Worm (Caenorhabditis elegans): ENCODE measurements around the gene sri-63.

Gene sri-63

ce11 chrII:3313442-3313841, 26.3 kb downstream of the sri-63 start, which contains the start of gene F39E9.6:
Gene F39E9.6, minus strand, starts transcription at chrII:3313542.
- TF ChIP-seq nhr-77 (tag; optimal IDR thresholded peaks at IDR 0.05), result no peak
- TF ChIP-seq F10B5.3 (tag; optimal IDR thresholded peaks at IDR 0.05), result no peak
- TF ChIP-seq skn-1 (tag; optimal IDR thresholded peaks at IDR 0.05), result no peak
- no peak for TF ChIP-seq lin-15B (tag; optimal IDR thresholded peaks at IDR 0.05)
- no peak for TF ChIP-seq arid-1 (GFP tag; conservative IDR thresholded peaks at IDR 0.05)
- TF ChIP-seq zfp-2 (tag; optimal IDR thresholded peaks at IDR 0.05), result no peak
- TF ChIP-seq nhr-11 (tag; optimal IDR thresholded peaks at IDR 0.05), result no peak
- no peak for TF ChIP-seq snpc-1.2 (GFP tag; IDR thresholded peaks at IDR 0.05)
- no peak for TF ChIP-seq sdz-12 (GFP tag; optimal IDR thresholded peaks at IDR 0.05)
- no peak for TF ChIP-seq hlh-30 (tag; optimal IDR thresholded peaks at IDR 0.05; ENCODE audit: insufficient read depth)
- no peak for TF ChIP-seq lsy-2 (tag; optimal IDR thresholded peaks at IDR 0.05)

- TF ChIP-seq lin-13 (GFP tag; optimal IDR thresholded peaks at IDR 0.05) (no peak), saeg-2 (GFP tag; IDR thresholded peaks at IDR 0.05) (no peak), dve-1 (tag; optimal IDR thresholded peaks at IDR 0.05; ENCODE audit: insufficient read depth) (peak; percentile 23), dmd-6 (GFP tag; IDR thresholded peaks at IDR 0.05) (peak; percentile 73), zag-1 (tag; optimal IDR thresholded peaks at IDR 0.05) (no peak), pqm-1 (tag; optimal IDR thresholded peaks at IDR 0.05) (peak; percentile 33), php-3 (GFP tag; IDR thresholded peaks at IDR 0.05) (peak; percentile 87), daf-16 (GFP tag; optimal IDR thresholded peaks at IDR 0.05) (no peak), daf-16 (tag; optimal IDR thresholded peaks at IDR 0.05) (peak; percentile 20), nhr-28 (tag; optimal IDR thresholded peaks at IDR 0.05) (peak; percentile 68), hlh-11 (tag; optimal IDR thresholded peaks at IDR 0.05) (peak; percentile 43)
Measured at ce11 chrII:3318839-3319238, 31.7 kb downstream of the sri-63 start.

- no peak for TF ChIP-seq sdz-12 (GFP tag; optimal IDR thresholded peaks at IDR 0.05)
- 0 out of 2 replicates have a peak, but pooled peaks have one; percentile 12 for TF ChIP-seq dmd-6 (GFP tag; IDR thresholded peaks at IDR 0.05)
- peak; percentile 22 for TF ChIP-seq nhr-28 (tag; optimal IDR thresholded peaks at IDR 0.05)
- TF ChIP-seq spr-3 (GFP tag; optimal IDR thresholded peaks at IDR 0.05), result no peak
- TF ChIP-seq cey-2 (tag; optimal IDR thresholded peaks at IDR 0.05; ENCODE audit: borderline replicate concordance, insufficient read depth), result no peak
- no peak for TF ChIP-seq ceh-44 (GFP tag; IDR thresholded peaks at IDR 0.05)
- no peak for TF ChIP-seq lim-7 (GFP tag; IDR thresholded peaks at IDR 0.05)
Measured at ce11 chrII:3322257-3322656, 35.1 kb downstream of the sri-63 start, which contains the start of gene Y46D2A.1. Gene Y46D2A.1, plus strand, starts transcription at chrII:3322557.

- no peak for TF ChIP-seq lir-3 (tag; optimal IDR thresholded peaks at IDR 0.05)
Measured at ce11 chrII:3323179-3323578, 36.0 kb downstream of the sri-63 start, which contains the start of gene Y46D2A.2. Gene Y46D2A.2, minus strand, starts transcription at chrII:3323279.

ce11 chrII:3327104-3327503, 39.9 kb downstream of the sri-63 start, which contains the start of gene Y46D2A.3:
Gene Y46D2A.3, minus strand, starts transcription at chrII:3327204.
- TF ChIP-seq spr-3 (GFP tag; optimal IDR thresholded peaks at IDR 0.05) (no peak), dpl-1 (GFP tag; optimal IDR thresholded peaks at IDR 0.05) (no peak), nhr-48 (tag; optimal IDR thresholded peaks at IDR 0.05) (no peak), mes-2 (tag; optimal IDR thresholded peaks at IDR 0.05; ENCODE audit: poor library complexity, severe bottlenecking) (no peak), fos-1 (tag; optimal IDR thresholded peaks at IDR 0.05) (no peak), spr-1 (tag; optimal IDR thresholded peaks at IDR 0.05) (no peak), mdl-1 (tag; optimal IDR thresholded peaks at IDR 0.05) (no peak)

All from whole organism, L4 larva.